Worm (Caenorhabditis elegans) whole organism, midembryonic: ENCODE data around the gene F26A1.4.

Source experiments
- T22C8.4 ChIP-seq: fragments of 200-800 bp; sonication (Bioruptor generic); IDR thresholded peaks from 2 replicates; pipeline ENCODE4 v1.3.6; 2022; ENCODE audit warnings: missing genetic modification characterization, missing compliant biosample characterization
- cog-1 ChIP-seq: sonication (generic microtip); optimal IDR thresholded peaks from 2 replicates; lab custom pipeline; 2016; ENCODE audit warnings: missing genetic modification characterization, missing compliant biosample characterization
- flt-1 ChIP-seq: fragments of 200-800 bp; sonication (Bioruptor generic); IDR thresholded peaks from 2 replicates; pipeline ENCODE4 v1.3.6; 2022; ENCODE audit warnings: missing genetic modification characterization, missing compliant biosample characterization
- klf-2 ChIP-seq: fragments of 200-800 bp; sonication (Bioruptor generic); conservative IDR thresholded peaks from 2 replicates; pipeline ENCODE4 v1.3.6; 2022; ENCODE audit warnings: missing genetic modification reagents, missing genetic modification characterization, missing compliant biosample characterization
- med-1 ChIP-seq: sonication (generic microtip); optimal IDR thresholded peaks from 2 replicates; lab custom pipeline; 2017; ENCODE audit warnings: missing genetic modification characterization, mild to moderate bottlenecking, missing compliant biosample characterization, antibody characterized with exemption, missing genetic modification reagents; ENCODE audit not compliant: insufficient read depth
- ref-1 ChIP-seq: fragments of 200-800 bp; sonication (Bioruptor generic); conservative IDR thresholded peaks from 2 replicates; pipeline ENCODE4 v1.3.6; 2022; ENCODE audit warnings: missing genetic modification reagents, missing genetic modification characterization, missing compliant biosample characterization
- tab-1 ChIP-seq: fragments of 200-800 bp; sonication (Bioruptor generic); IDR thresholded peaks from 2 replicates; pipeline ENCODE4 v1.3.6; 2022; ENCODE audit warnings: missing genetic modification characterization, missing compliant biosample characterization
- ztf-23 ChIP-seq: fragments of 200-800 bp; sonication (Bioruptor generic); IDR thresholded peaks from 2 replicates; pipeline ENCODE4 v1.3.6; 2022; ENCODE audit warnings: missing genetic modification reagents, missing genetic modification characterization, missing compliant biosample characterization
- ztf-29 ChIP-seq: fragments of 200-800 bp; sonication (Bioruptor generic); IDR thresholded peaks from 2 replicates; pipeline ENCODE4 v1.3.6; 2022; ENCODE audit warnings: missing genetic modification reagents, missing genetic modification characterization, missing compliant biosample characterization

DNA sequence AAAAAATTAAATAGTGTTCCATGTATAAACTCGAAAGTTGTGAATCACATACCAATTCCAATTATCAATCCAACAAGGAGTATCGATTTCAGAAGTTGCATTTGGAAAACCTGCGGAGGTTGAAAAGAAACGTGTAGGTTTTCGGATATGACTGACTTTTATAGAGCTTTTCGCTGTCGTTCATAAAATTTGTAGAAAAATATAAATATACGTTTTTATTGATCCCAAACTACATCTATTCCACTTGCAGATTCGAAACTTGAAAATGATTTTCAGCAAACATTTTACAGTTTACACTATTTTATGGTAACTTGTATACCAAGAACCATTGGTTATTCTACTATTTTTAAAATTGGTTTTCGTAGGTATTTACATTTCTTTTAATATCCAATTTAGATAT, 24.8 kb downstream of the F26A1.4 start, which contains the start of gene clec-156:
- no peak for TF ChIP-seq flt-1
- no peak for TF ChIP-seq ztf-29 (GFP tag; lab: Robert Waterston, UW)
- TF ChIP-seq T22C8.4, result no peak
- TF ChIP-seq cog-1 (tag; lab: Kevin White, UChicago), result no peak
- TF ChIP-seq ref-1 (GFP tag; lab: Robert Waterston, UW), result no peak
- TF ChIP-seq med-1, result no peak
- TF ChIP-seq klf-2 (GFP tag; lab: Robert Waterston, UW), result no peak
- TF ChIP-seq ztf-23 (GFP tag; lab: Robert Waterston, UW), result no peak
- no peak for TF ChIP-seq tab-1 (GFP tag; lab: Robert Waterston, UW)
